Worm (Caenorhabditis elegans) whole organism, L1 larva: ENCODE results near the gene F40F9.3.

ENCODE experiments used
- C16A3.4 ChIP-seq: fragments of 150-350 bp; optimal IDR thresholded peaks from 2 replicates; lab custom pipeline; 2014; ENCODE audit warnings: missing biosample characterization, missing genetic modification characterization
- C34B4.2 ChIP-seq: sonication (generic microtip); optimal IDR thresholded peaks from 2 replicates; lab custom pipeline; 2017; ENCODE audit warnings: mild to moderate bottlenecking, missing genetic modification characterization, missing compliant biosample characterization
- Y116A8C.19 ChIP-seq: sonication (generic microtip); optimal IDR thresholded peaks from 2 replicates; lab custom pipeline; 2016; ENCODE audit warnings: missing compliant biosample characterization, missing genetic modification characterization, borderline replicate concordance
- blmp-1 ChIP-seq: fragments of 150-350 bp; optimal IDR thresholded peaks from 2 replicates; lab custom pipeline; 2014; ENCODE audit warnings: missing biosample characterization, missing genetic modification characterization
- dpl-1 ChIP-seq, 3 experiments: fragments of 150-350 bp in 2 of 3; sonication (generic microtip) in 1 of 3; optimal IDR thresholded peaks; 2 replicates each; lab custom pipeline; 2014 to 2017; ENCODE audit warnings: missing biosample characterization in 3 of 3, missing genetic modification characterization in 3 of 3, missing genetic modification reagents in 3 of 3
- efl-1 ChIP-seq, 4 experiments: fragments of 150-350 bp; optimal IDR thresholded peaks in 3 of 4; peaks in 1 of 4; 1 replicate in 1 of 4; 2 replicates in 3 of 4; lab custom pipeline; 2014; ENCODE audit warnings: missing biosample characterization in 2 of 4, missing genetic modification characterization in 2 of 4, missing genetic modification reagents in 2 of 4
- egl-13 ChIP-seq: sonication (generic microtip); optimal IDR thresholded peaks from 2 replicates; lab custom pipeline; 2016; ENCODE audit warnings: missing genotype, missing genetic modification reagents, missing genetic modification characterization, missing compliant biosample characterization
- egl-27 ChIP-seq, 2 experiments: fragments of 150-350 bp in 1 of 2; sonication (generic microtip); optimal IDR thresholded peaks; 3 replicates each; lab custom pipeline; 2017 to 2018; ENCODE audit warnings: missing biosample characterization in 2 of 2, missing genetic modification characterization in 2 of 2, missing genetic modification reagents in 2 of 2
- elt-2 ChIP-seq: sonication (generic microtip); optimal IDR thresholded peaks from 2 replicates; lab custom pipeline; 2016; ENCODE audit warnings: missing genetic modification characterization, mild to moderate bottlenecking, inconsistent platforms, missing compliant biosample characterization, missing genetic modification reagents
- elt-3 ChIP-seq, 6 experiments: fragments of 150-350 bp in 1 of 6; sonication (generic microtip); optimal IDR thresholded peaks; 2 replicates each; lab custom pipeline; 2017 to 2018; ENCODE audit warnings: missing biosample characterization in 6 of 6, missing genetic modification characterization in 6 of 6, inconsistent platforms in 1 of 6
- fkh-4 ChIP-seq: sonication (generic microtip); optimal IDR thresholded peaks from 2 replicates; lab custom pipeline; 2016; ENCODE audit warnings: missing compliant biosample characterization, missing genetic modification characterization, borderline replicate concordance
- grh-1 ChIP-seq: fragments of 200-800 bp; sonication (Bioruptor generic); IDR thresholded peaks from 2 replicates; pipeline ENCODE4 v1.3.6; 2022; ENCODE audit warnings: missing genetic modification reagents, missing genetic modification characterization, missing compliant biosample characterization
- hlh-4 ChIP-seq: sonication (generic microtip); optimal IDR thresholded peaks from 2 replicates; lab custom pipeline; 2016; ENCODE audit warnings: mild to moderate bottlenecking, missing genetic modification characterization, missing compliant biosample characterization
- isw-1 ChIP-seq: fragments of 200-800 bp; sonication (Bioruptor generic); IDR thresholded peaks from 2 replicates; pipeline ENCODE4 v1.3.6; 2022; ENCODE audit warnings: missing genetic modification characterization, missing compliant biosample characterization
- jun-1 ChIP-seq: fragments of 150-350 bp; optimal IDR thresholded peaks from 2 replicates; lab custom pipeline; 2014; ENCODE audit warnings: missing biosample characterization, missing genetic modification reagents, missing genetic modification characterization
- lin-14 ChIP-seq: fragments of 200-800 bp; sonication (Bioruptor generic); optimal IDR thresholded peaks from 2 replicates; lab custom pipeline; 2018; ENCODE audit warnings: mild to moderate bottlenecking, missing genetic modification characterization, moderate library complexity, missing compliant biosample characterization
- lin-35 ChIP-seq, 2 experiments: fragments of 150-350 bp; optimal IDR thresholded peaks; 2 replicates each; lab custom pipeline; 2014; ENCODE audit warnings: missing biosample characterization in 2 of 2, missing genetic modification characterization in 2 of 2, missing genetic modification reagents in 2 of 2
- lsy-2 ChIP-seq, 2 experiments: fragments of 150-350 bp; optimal IDR thresholded peaks; 2 replicates each; lab custom pipeline; 2014; ENCODE audit warnings: missing biosample characterization in 2 of 2, missing genetic modification characterization in 2 of 2
- mdl-1 ChIP-seq, 2 experiments: fragments of 150-350 bp; optimal IDR thresholded peaks; 2 replicates each; lab custom pipeline; 2014 to 2017; ENCODE audit warnings: missing biosample characterization in 2 of 2, missing genetic modification characterization in 2 of 2, inconsistent platforms in 1 of 2
- mef-2 ChIP-seq: fragments of 150-350 bp; optimal IDR thresholded peaks from 2 replicates; lab custom pipeline; 2014; ENCODE audit warnings: missing biosample characterization, missing genetic modification characterization
- mep-1 ChIP-seq: fragments of 150-350 bp; optimal IDR thresholded peaks from 2 replicates; lab custom pipeline; 2014; ENCODE audit warnings: missing biosample characterization, missing genetic modification characterization
- nhr-11 ChIP-seq: fragments of 150-350 bp; optimal IDR thresholded peaks from 2 replicates; lab custom pipeline; 2014; ENCODE audit warnings: missing biosample characterization, missing genetic modification characterization
- nhr-19 ChIP-seq: fragments of 200-800 bp; sonication (Bioruptor generic); conservative IDR thresholded peaks from 2 replicates; pipeline ENCODE4 v1.3.6; 2022; ENCODE audit warnings: missing genetic modification characterization, missing compliant biosample characterization
- nhr-237 ChIP-seq: fragments of 150-350 bp; optimal IDR thresholded peaks from 2 replicates; lab custom pipeline; 2014; ENCODE audit warnings: missing biosample characterization, missing genetic modification characterization
- nhr-71 ChIP-seq: sonication (generic microtip); optimal IDR thresholded peaks from 2 replicates; lab custom pipeline; 2016; ENCODE audit warnings: mild to moderate bottlenecking, missing genetic modification characterization, moderate library complexity, missing compliant biosample characterization
- nhr-77 ChIP-seq: fragments of 150-350 bp; optimal IDR thresholded peaks from 2 replicates; lab custom pipeline; 2014; ENCODE audit warnings: missing biosample characterization, missing genetic modification characterization
- nhr-90 ChIP-seq: sonication (generic microtip); optimal IDR thresholded peaks from 2 replicates; lab custom pipeline; 2016; ENCODE audit warnings: mild to moderate bottlenecking, missing genetic modification characterization, missing compliant biosample characterization; ENCODE audit not compliant: poor library complexity
- rnt-1 ChIP-seq: sonication (generic microtip); optimal IDR thresholded peaks from 2 replicates; lab custom pipeline; 2016; ENCODE audit warnings: mild to moderate bottlenecking, missing genetic modification characterization, moderate library complexity, missing compliant biosample characterization
- skn-1 ChIP-seq: fragments of 150-350 bp; optimal IDR thresholded peaks from 2 replicates; lab custom pipeline; 2014; ENCODE audit warnings: missing biosample characterization, missing genetic modification characterization
- snu-23 ChIP-seq: sonication (generic microtip); optimal IDR thresholded peaks from 2 replicates; lab custom pipeline; 2016; ENCODE audit warnings: missing genetic modification characterization, missing compliant biosample characterization
- tlp-1 ChIP-seq: fragments of 150-350 bp; optimal IDR thresholded peaks from 2 replicates; lab custom pipeline; 2014; ENCODE audit warnings: missing biosample characterization, missing genetic modification characterization
- unc-30 ChIP-seq: sonication (generic microtip); optimal IDR thresholded peaks from 2 replicates; lab custom pipeline; 2017; ENCODE audit warnings: missing biosample characterization, missing genetic modification characterization
- zag-1 ChIP-seq: fragments of 150-350 bp; optimal IDR thresholded peaks from 2 replicates; lab custom pipeline; 2014; ENCODE audit warnings: missing biosample characterization, missing genetic modification characterization
- zip-4 ChIP-seq: fragments of 200-800 bp; sonication (Bioruptor generic); optimal IDR thresholded peaks from 2 replicates; lab custom pipeline; 2018; ENCODE audit warnings: mild to moderate bottlenecking, missing genetic modification characterization, moderate library complexity, missing compliant biosample characterization

Gene F40F9.3

DNA sequence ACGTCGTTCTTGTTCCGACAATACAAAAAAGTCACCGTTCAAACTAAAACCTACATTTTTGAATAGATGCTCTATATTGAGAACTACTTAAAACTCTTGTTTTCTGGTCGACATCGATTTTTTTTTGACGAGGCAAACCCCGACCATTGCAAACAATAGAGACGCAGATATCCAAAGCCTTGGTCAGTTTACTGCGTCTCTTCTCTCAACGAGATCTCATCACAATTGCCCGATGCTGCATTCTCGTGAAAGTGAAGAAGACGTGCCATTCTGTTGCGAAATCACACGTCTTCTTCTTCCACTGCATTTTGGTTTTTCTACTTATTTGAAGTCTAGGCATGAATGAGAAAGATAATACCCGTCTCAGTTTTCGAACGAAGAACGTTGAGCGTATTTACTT is 10.6 kb upstream of the F40F9.3 start (continued):
- TF ChIP-seq unc-30 (tag; lab: Kevin White, UChicago) (no peak), efl-1 (optimal IDR thresholded peaks at IDR 0.05; lab: Kevin White, UChicago) (peak; percentile 41 to 55), efl-1 (GFP tag; optimal IDR thresholded peaks at IDR 0.05 in 1 of 2; lab: Kevin White, UChicago) (peak; percentile 13 to 85), blmp-1 (tag; lab: Kevin White, UChicago) (peak; percentile 93), elt-3 (tag; optimal IDR thresholded peaks at IDR 0.05; lab: Kevin White, UChicago) (peak in 1 of 6 experiments; percentile 63), mdl-1 (tag; optimal IDR thresholded peaks at IDR 0.05; lab: Kevin White, UChicago) (peak in 1 of 2 experiments; percentile 17), mep-1 (tag; lab: Kevin White, UChicago) (peak; percentile 61), nhr-19 (no peak), nhr-71 (peak; percentile 55), lsy-2 (tag; optimal IDR thresholded peaks at IDR 0.05; lab: Kevin White, UChicago) (peak; percentile 27 to 67), nhr-77 (tag; lab: Kevin White, UChicago) (no peak), snu-23 (GFP tag; lab: Kevin White, UChicago) (peak; percentile 61), lin-14 (GFP tag; lab: Kevin White, UChicago) (peak; percentile 90)

DNA sequence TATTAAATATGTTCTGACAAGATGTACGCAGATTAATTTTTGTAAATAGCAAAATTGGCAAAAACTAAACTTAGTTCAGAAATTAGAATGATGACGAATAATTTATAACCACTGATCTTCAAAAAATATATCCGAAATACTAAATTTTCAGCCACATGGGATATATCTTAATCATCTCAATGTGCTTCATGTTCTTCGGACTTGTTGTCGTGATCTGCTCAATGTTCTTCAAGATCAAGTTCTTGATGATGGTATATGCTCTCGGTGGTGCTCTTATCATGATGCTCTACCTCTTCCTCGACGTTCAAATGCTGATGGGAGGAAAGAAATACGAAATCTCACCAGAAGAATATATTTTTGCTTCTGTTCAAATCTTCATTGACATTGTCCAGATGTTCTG is 8.4 kb upstream of the F40F9.3 start:
- TF ChIP-seq tlp-1 (no peak), egl-13 (tag; lab: Kevin White, UChicago) (no peak), zag-1 (no peak), nhr-90 (tag; lab: Kevin White, UChicago) (no peak), egl-27 (tag; optimal IDR thresholded peaks at IDR 0.05; lab: Kevin White, UChicago) (no peak), lin-35 (GFP tag; optimal IDR thresholded peaks at IDR 0.05; lab: Kevin White, UChicago) (no peak), dpl-1 (GFP tag; optimal IDR thresholded peaks at IDR 0.05; lab: Kevin White, UChicago) (no peak), rnt-1 (tag; lab: Kevin White, UChicago) (no peak), grh-1 (GFP tag; lab: Robert Waterston, UW) (no peak), fkh-4 (tag; lab: Kevin White, UChicago) (no peak), C16A3.4 (tag; lab: Kevin White, UChicago) (no peak), nhr-11 (tag; lab: Kevin White, UChicago) (no peak), Y116A8C.19 (tag; lab: Kevin White, UChicago) (no peak), mef-2 (no peak), jun-1 (tag; lab: Kevin White, UChicago) (no peak), zip-4 (no peak), C34B4.2 (no peak), isw-1 (GFP tag; lab: Robert Waterston, UW) (no peak), skn-1 (tag; lab: Kevin White, UChicago) (no peak)
- TF ChIP-seq, all 84 proteins: peak for 0

DNA sequence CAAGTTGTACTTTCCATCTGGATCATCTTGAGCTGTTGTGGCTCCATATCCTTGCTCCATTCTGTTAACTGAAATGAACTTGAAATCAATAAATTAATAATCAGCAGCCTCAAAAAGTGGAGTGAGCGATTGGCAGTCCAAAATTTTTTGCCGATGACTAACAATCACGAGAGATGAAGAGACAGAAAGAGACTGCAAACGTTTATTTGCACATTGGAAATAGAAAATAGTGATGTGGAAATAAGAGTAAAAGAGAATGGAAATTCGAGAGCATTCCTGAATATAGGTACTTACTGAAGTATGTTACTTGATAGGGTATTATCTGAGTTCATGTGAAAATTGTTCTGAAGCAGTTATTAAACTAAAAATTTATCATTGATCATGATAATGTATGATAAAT is 5.3 kb upstream of the F40F9.3 start, which contains the start of gene tag-120:
Gene tag-120, minus strand, starts transcription at position 68 of the 400 bp plus-strand sequence.
- TF ChIP-seq elt-2 = peak; percentile 6
- TF ChIP-seq nhr-237 (tag; lab: Kevin White, UChicago) = no peak
- TF ChIP-seq, all 84 proteins: peak for 1

DNA sequence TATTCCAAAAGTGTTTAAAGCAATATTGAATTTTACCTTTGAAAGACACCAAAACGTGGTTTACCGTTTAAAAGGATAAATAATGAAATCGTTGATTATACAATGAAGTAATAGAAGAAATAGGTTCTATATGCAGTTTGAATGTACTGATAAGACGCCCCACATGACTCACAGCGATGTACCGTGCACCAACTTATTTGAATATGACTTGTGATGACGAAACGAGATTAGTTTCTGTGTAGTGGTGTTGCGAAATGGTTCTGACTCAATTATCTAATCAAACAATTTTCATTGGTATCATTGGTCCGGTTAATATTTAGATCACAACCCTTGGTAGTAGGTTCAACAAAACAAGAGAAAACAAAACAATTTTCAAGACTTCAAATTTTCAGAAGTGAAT is 3.8 kb upstream of the F40F9.3 start:
- TF ChIP-seq elt-2 = peak; percentile 71
- no peak for TF ChIP-seq hlh-4 (tag; lab: Kevin White, UChicago)
